Worm (Caenorhabditis elegans) whole organism, early embryonic: ENCODE results near the gene hpo-8.

Source experiments
- B0310.2 ChIP-seq: sonication (generic microtip); optimal IDR thresholded peaks from 2 replicates; lab custom pipeline; 2016; ENCODE audit warnings: mild to moderate bottlenecking, missing genetic modification characterization, missing compliant biosample characterization
- aly-1 ChIP-seq: sonication (generic microtip); optimal IDR thresholded peaks from 2 replicates; lab custom pipeline; 2016; ENCODE audit warnings: missing genetic modification characterization, missing compliant biosample characterization
- ama-1 ChIP-seq: fragments of 150-350 bp; optimal IDR thresholded peaks from 2 replicates; lab custom pipeline; 2014
- ceh-36 ChIP-seq: sonication (generic microtip); optimal IDR thresholded peaks from 2 replicates; lab custom pipeline; 2016; ENCODE audit warnings: missing genetic modification characterization, inconsistent platforms, missing compliant biosample characterization
- flt-1 ChIP-seq: fragments of 200-800 bp; sonication (Bioruptor generic); IDR thresholded peaks from 2 replicates; pipeline ENCODE4 v1.3.6; 2022; ENCODE audit warnings: missing genetic modification characterization, missing compliant biosample characterization
- hmg-4 ChIP-seq: fragments of 200-800 bp; sonication (Bioruptor generic); optimal IDR thresholded peaks from 2 replicates; lab custom pipeline; 2018; ENCODE audit warnings: mild to moderate bottlenecking, missing genetic modification characterization, missing compliant biosample characterization
- hnd-1 ChIP-seq: sonication (generic microtip); optimal IDR thresholded peaks from 2 replicates; lab custom pipeline; 2016; ENCODE audit warnings: missing genetic modification characterization, missing compliant biosample characterization
- tbx-11 ChIP-seq: fragments of 200-800 bp; sonication (Bioruptor generic); IDR thresholded peaks from 2 replicates; pipeline ENCODE4 v1.3.6; 2022; ENCODE audit warnings: missing genetic modification characterization, missing compliant biosample characterization
- tra-4 ChIP-seq: sonication (generic microtip); optimal IDR thresholded peaks from 2 replicates; lab custom pipeline; 2017; ENCODE audit warnings: missing genetic modification characterization, missing compliant biosample characterization

DNA sequence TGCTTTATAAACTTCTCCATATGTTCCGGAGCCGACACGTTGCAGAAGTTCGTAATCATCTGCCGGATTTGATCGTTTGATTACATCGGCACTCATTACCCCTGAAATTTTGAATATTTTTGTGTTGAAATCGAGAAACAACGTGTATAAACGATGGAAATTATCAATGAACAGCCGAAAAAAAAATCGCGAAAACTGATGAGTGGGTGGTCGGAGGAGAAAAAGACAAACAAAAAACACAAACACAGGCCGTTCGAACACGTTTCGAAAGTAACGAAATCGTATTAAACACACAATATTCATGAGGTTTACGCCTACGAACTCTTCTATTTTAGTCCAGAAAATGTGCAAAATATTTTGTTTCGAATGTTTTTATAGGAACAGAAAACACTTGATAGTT, 46.5 kb upstream of the hpo-8 start, which contains the start of gene gck-2:
- TF ChIP-seq ceh-36 (tag; lab: Kevin White, UChicago) (no peak), flt-1 (GFP tag; lab: Robert Waterston, UW) (no peak), ama-1 (lab: Kevin White, UChicago) (no peak), hnd-1 (tag; lab: Kevin White, UChicago) (no peak), tra-4 (no peak), B0310.2 (tag; lab: Kevin White, UChicago) (no peak), aly-1 (no peak), hmg-4 (GFP tag; lab: Kevin White, UChicago) (no peak), tbx-11 (no peak)
